Fruit fly (Drosophila melanogaster) whole organism, embryonic: ENCODE data around the gene CG7289.

Experiments
- Abd-B ChIP-seq: fragments of 200-800 bp; sonication (Bioruptor generic); optimal IDR thresholded peaks from 2 replicates; lab custom pipeline; 2018; ENCODE audit warnings: missing biosample characterization, mild to moderate bottlenecking, missing genetic modification characterization, moderate library complexity
- Bgb ChIP-seq: fragments of 200-800 bp; sonication (Bioruptor generic); IDR thresholded peaks from 2 replicates; pipeline ENCODE4 v1.3.6; 2022; ENCODE audit warnings: missing biosample characterization, missing genetic modification characterization; ENCODE audit not compliant: partially characterized antibody
- CG11560 ChIP-seq: fragments of 200-800 bp; sonication (Bioruptor generic); IDR thresholded peaks from 3 replicates; pipeline ENCODE4 v1.3.6; 2022; ENCODE audit warnings: missing biosample characterization, missing genetic modification characterization
- CG13287 ChIP-seq: fragments of 200-800 bp; sonication (Bioruptor generic); IDR thresholded peaks from 2 replicates; pipeline ENCODE4 v1.3.6; 2022; ENCODE audit warnings: missing biosample characterization, missing genetic modification characterization; ENCODE audit not compliant: partially characterized antibody
- CG13424 ChIP-seq: fragments of 200-800 bp; sonication (Bioruptor generic); optimal IDR thresholded peaks from 2 replicates; lab custom pipeline; 2019; ENCODE audit warnings: missing biosample characterization, mild to moderate bottlenecking, missing genetic modification characterization, moderate library complexity
- CG15514 ChIP-seq: fragments of 200-800 bp; sonication (Bioruptor generic); optimal IDR thresholded peaks from 3 replicates; lab custom pipeline; 2017; ENCODE audit warnings: missing biosample characterization, missing genetic modification characterization, mild to moderate bottlenecking, moderate library complexity, missing genetic modification reagents
- CG31224 ChIP-seq: fragments of 200-800 bp; sonication (Bioruptor generic); IDR thresholded peaks from 2 replicates; pipeline ENCODE4 v1.3.6; 2022; ENCODE audit warnings: missing biosample characterization, missing genetic modification characterization
- CG3726 ChIP-seq: fragments of 200-800 bp; sonication (Bioruptor generic); IDR thresholded peaks from 3 replicates; pipeline ENCODE4, ENCODE4 v1.3.6; 2022; ENCODE audit warnings: missing biosample characterization, missing genetic modification characterization
- CG3847 ChIP-seq: fragments of 200-800 bp; sonication (Bioruptor generic); IDR thresholded peaks from 2 replicates; pipeline ENCODE4 v1.3.6; 2022; ENCODE audit warnings: missing biosample characterization, missing genetic modification characterization
- CG42726 ChIP-seq: fragments of 200-800 bp; sonication (Bioruptor generic); IDR thresholded peaks from 2 replicates; pipeline ENCODE4 v1.3.6; 2022; ENCODE audit warnings: missing biosample characterization, missing genetic modification characterization; ENCODE audit not compliant: partially characterized antibody
- CG4404 ChIP-seq: fragments of 200-800 bp; sonication (Bioruptor generic); IDR thresholded peaks from 2 replicates; pipeline ENCODE4 v1.3.6; 2022; ENCODE audit warnings: missing biosample characterization, missing genetic modification characterization
- CG6791 ChIP-seq: fragments of 200-800 bp; sonication (Bioruptor generic); IDR thresholded peaks from 3 replicates; pipeline ENCODE4 v1.3.6; 2022; ENCODE audit warnings: missing biosample characterization, missing genetic modification characterization; ENCODE audit not compliant: partially characterized antibody
- CG6813 ChIP-seq: fragments of 200-800 bp; sonication (Bioruptor generic); optimal IDR thresholded peaks from 2 replicates; lab custom pipeline; 2017; ENCODE audit warnings: missing biosample characterization, missing genetic modification characterization, mild to moderate bottlenecking, moderate library complexity, missing genetic modification reagents
- CG7556 ChIP-seq: fragments of 200-800 bp; sonication (Bioruptor generic); optimal IDR thresholded peaks from 2 replicates; lab custom pipeline; 2017; ENCODE audit warnings: missing biosample characterization, mild to moderate bottlenecking, missing genetic modification characterization
- CG7963 ChIP-seq: fragments of 200-800 bp; sonication (Bioruptor generic); IDR thresholded peaks from 3 replicates; pipeline ENCODE4 v1.3.6; 2022; ENCODE audit warnings: missing biosample characterization, missing genetic modification characterization; ENCODE audit not compliant: partially characterized antibody
- CG8924 ChIP-seq: fragments of 200-800 bp; optimal IDR thresholded peaks from 3 replicates; lab custom pipeline; 2019; ENCODE audit warnings: missing biosample characterization, mild to moderate bottlenecking, missing genetic modification characterization, moderate library complexity
- CTCF ChIP-seq: fragments of 200-800 bp; sonication (Bioruptor generic); optimal IDR thresholded peaks from 2 replicates; lab custom pipeline; 2017; ENCODE audit warnings: missing biosample characterization, mild to moderate bottlenecking, missing genetic modification characterization, moderate library complexity
- D ChIP-seq, 2 experiments: fragments of 200-800 bp in 1 of 2; fragments of >200 bp in 1 of 2; sonication (Bioruptor generic) in 1 of 2; optimal IDR thresholded peaks; 2 replicates in 1 of 2; 3 replicates in 1 of 2; lab custom pipeline; 2017; ENCODE audit warnings: mild to moderate bottlenecking in 1 of 2, missing biosample characterization in 1 of 2, missing genetic modification characterization in 1 of 2, missing genetic modification reagents in 1 of 2
- Dip3 ChIP-seq: fragments of 200-800 bp; sonication (Bioruptor generic); optimal IDR thresholded peaks from 3 replicates; lab custom pipeline; 2016; ENCODE audit warnings: missing biosample characterization, missing genetic modification characterization
- Dll ChIP-seq: fragments of 200-800 bp; sonication (Bioruptor generic); IDR thresholded peaks from 4 replicates; pipeline ENCODE4 v1.3.6; 2022; ENCODE audit warnings: missing biosample characterization, missing genetic modification characterization; ENCODE audit not compliant: partially characterized antibody
- E2f1 ChIP-seq: fragments of 200-800 bp; sonication (Bioruptor generic); IDR thresholded peaks from 2 replicates; pipeline ENCODE4 v1.3.6; 2022; ENCODE audit warnings: missing biosample characterization, missing genetic modification characterization
- H15 ChIP-seq: fragments of 200-800 bp; sonication (Bioruptor generic); IDR thresholded peaks from 3 replicates; pipeline ENCODE4 v1.3.6; 2022; ENCODE audit warnings: missing biosample characterization, missing genetic modification characterization
- Hmx ChIP-seq: fragments of 200-800 bp; sonication (Bioruptor generic); optimal IDR thresholded peaks from 2 replicates; lab custom pipeline; 2016; ENCODE audit warnings: missing biosample characterization, missing genetic modification characterization
- Med ChIP-seq: fragments of 200-800 bp; sonication (Bioruptor generic); peaks from one replicate; lab custom pipeline; 2016; ENCODE audit warnings: missing biosample characterization, missing genetic modification characterization, mild to moderate bottlenecking, inconsistent platforms, moderate library complexity
- PHDP ChIP-seq: fragments of 200-800 bp; sonication (Bioruptor generic); optimal IDR thresholded peaks from 3 replicates; lab custom pipeline; 2018; ENCODE audit warnings: missing biosample characterization, mild to moderate bottlenecking, missing genetic modification characterization, moderate library complexity
- Rx ChIP-seq: fragments of 200-800 bp; sonication (Bioruptor generic); IDR thresholded peaks from 2 replicates; pipeline ENCODE4 v1.3.6; 2022; ENCODE audit warnings: missing biosample characterization, missing genetic modification characterization
- Scr ChIP-seq: fragments of 200-800 bp; sonication (Bioruptor generic); IDR thresholded peaks from 2 replicates; pipeline ENCODE4 v1.3.6; 2022; ENCODE audit warnings: missing biosample characterization, missing genetic modification characterization; ENCODE audit not compliant: partially characterized antibody
- abd-A ChIP-seq: fragments of 200-800 bp; sonication (Bioruptor generic); optimal IDR thresholded peaks from 3 replicates; lab custom pipeline; 2019; ENCODE audit warnings: missing biosample characterization, mild to moderate bottlenecking, missing genetic modification characterization, moderate library complexity
- crp ChIP-seq, 2 experiments: fragments of 200-800 bp; sonication (Bioruptor generic); optimal IDR thresholded peaks; 2 replicates in 1 of 2; 3 replicates in 1 of 2; lab custom pipeline; 2017; ENCODE audit warnings: missing biosample characterization in 2 of 2, missing genetic modification characterization in 2 of 2, mild to moderate bottlenecking in 1 of 2, moderate library complexity in 1 of 2
- gcm ChIP-seq: fragments of 200-800 bp; sonication (Bioruptor generic); optimal IDR thresholded peaks from 2 replicates; lab custom pipeline; 2019; ENCODE audit warnings: missing biosample characterization, mild to moderate bottlenecking, missing genetic modification characterization, moderate library complexity
- hb ChIP-seq: fragments of 200-800 bp; sonication (Bioruptor generic); IDR thresholded peaks from 3 replicates; pipeline ENCODE4 v1.3.6; 2022; ENCODE audit warnings: missing biosample characterization, missing genetic modification characterization; ENCODE audit not compliant: partially characterized antibody
- hth ChIP-seq: fragments of >200 bp; optimal IDR thresholded peaks from 2 replicates; lab custom pipeline; 2017; ENCODE audit warnings: inconsistent platforms
- lilli ChIP-seq: fragments of 200-800 bp; sonication (Bioruptor generic); optimal IDR thresholded peaks from 3 replicates; lab custom pipeline; 2016; ENCODE audit warnings: missing biosample characterization, missing genetic modification characterization
- mirr ChIP-seq: fragments of 200-800 bp; sonication (Bioruptor generic); optimal IDR thresholded peaks from 3 replicates; lab custom pipeline; 2018; ENCODE audit warnings: missing biosample characterization, mild to moderate bottlenecking, missing genetic modification characterization
- nmo ChIP-seq: fragments of 200-800 bp; sonication (Bioruptor generic); optimal IDR thresholded peaks from 2 replicates; lab custom pipeline; 2018; ENCODE audit warnings: missing biosample characterization, mild to moderate bottlenecking, missing genetic modification characterization, moderate library complexity
- org-1 ChIP-seq: fragments of 200-800 bp; sonication (Bioruptor generic); optimal IDR thresholded peaks from 2 replicates; lab custom pipeline; 2017; ENCODE audit warnings: missing biosample characterization, missing genetic modification characterization
- pita ChIP-seq: fragments of 200-800 bp; sonication (Bioruptor generic); optimal IDR thresholded peaks from 2 replicates; lab custom pipeline; 2017; ENCODE audit warnings: missing biosample characterization, mild to moderate bottlenecking, missing genetic modification characterization
- pzg ChIP-seq: fragments of 200-800 bp; sonication (Bioruptor generic); optimal IDR thresholded peaks from 3 replicates; lab custom pipeline; 2018; ENCODE audit warnings: missing biosample characterization, mild to moderate bottlenecking, missing genetic modification characterization, moderate library complexity
- ranshi ChIP-seq: fragments of 200-800 bp; sonication (Bioruptor generic); IDR thresholded peaks from 2 replicates; pipeline ENCODE4 v1.3.6; 2022; ENCODE audit warnings: missing biosample characterization, missing genetic modification characterization
- rib ChIP-seq: fragments of 200-800 bp; sonication (Bioruptor generic); IDR thresholded peaks from 2 replicates; pipeline ENCODE4 v1.3.6; 2022; ENCODE audit warnings: missing biosample characterization, missing genetic modification characterization
- shn ChIP-seq: fragments of 200-800 bp; sonication (Bioruptor generic); optimal IDR thresholded peaks from 3 replicates; lab custom pipeline; 2016; ENCODE audit warnings: missing biosample characterization, missing genetic modification characterization
- slp2 ChIP-seq: fragments of 200-800 bp; sonication (Bioruptor generic); optimal IDR thresholded peaks from 2 replicates; lab custom pipeline; 2016; ENCODE audit warnings: missing biosample characterization, missing genetic modification characterization
- sug ChIP-seq: fragments of 200-800 bp; optimal IDR thresholded peaks from 2 replicates; lab custom pipeline; 2019; ENCODE audit warnings: missing biosample characterization, mild to moderate bottlenecking, missing genetic modification characterization, moderate library complexity
- twi ChIP-seq: fragments of 200-800 bp; optimal IDR thresholded peaks from 2 replicates; lab custom pipeline; 2019; ENCODE audit warnings: missing biosample characterization, mild to moderate bottlenecking, missing genetic modification characterization, moderate library complexity
- unc-4 ChIP-seq: fragments of 200-800 bp; sonication (Bioruptor generic); IDR thresholded peaks from 2 replicates; pipeline ENCODE4 v1.3.6; 2022; ENCODE audit warnings: missing biosample characterization, missing genetic modification characterization; ENCODE audit not compliant: partially characterized antibody

Gene CG7289

DNA sequence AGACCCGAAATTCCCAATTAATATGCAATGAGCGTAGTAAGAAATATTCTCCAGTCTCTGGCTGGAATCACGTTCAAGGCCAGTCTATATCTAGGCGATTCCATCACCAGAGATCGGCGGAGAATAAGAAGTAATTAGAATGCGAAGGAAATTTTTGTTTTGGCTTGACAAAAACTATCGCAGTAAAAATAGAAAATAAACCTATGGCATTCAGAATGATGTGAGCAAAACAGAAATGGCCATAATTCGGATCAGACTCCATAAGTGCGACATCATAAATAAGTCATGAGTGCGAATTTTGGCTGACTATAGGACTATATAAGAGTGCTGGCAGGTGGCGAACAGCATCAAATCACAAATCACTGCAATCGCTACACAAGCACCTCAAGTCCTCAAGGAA, 26.1 kb downstream of the CG7289 start, which contains the start of gene Nplp4:
Gene Nplp4, plus strand, starts transcription at position 301 of the 400 bp plus-strand sequence.
- TF ChIP-seq hth, result no peak
- TF ChIP-seq CG13424, result no peak

DNA sequence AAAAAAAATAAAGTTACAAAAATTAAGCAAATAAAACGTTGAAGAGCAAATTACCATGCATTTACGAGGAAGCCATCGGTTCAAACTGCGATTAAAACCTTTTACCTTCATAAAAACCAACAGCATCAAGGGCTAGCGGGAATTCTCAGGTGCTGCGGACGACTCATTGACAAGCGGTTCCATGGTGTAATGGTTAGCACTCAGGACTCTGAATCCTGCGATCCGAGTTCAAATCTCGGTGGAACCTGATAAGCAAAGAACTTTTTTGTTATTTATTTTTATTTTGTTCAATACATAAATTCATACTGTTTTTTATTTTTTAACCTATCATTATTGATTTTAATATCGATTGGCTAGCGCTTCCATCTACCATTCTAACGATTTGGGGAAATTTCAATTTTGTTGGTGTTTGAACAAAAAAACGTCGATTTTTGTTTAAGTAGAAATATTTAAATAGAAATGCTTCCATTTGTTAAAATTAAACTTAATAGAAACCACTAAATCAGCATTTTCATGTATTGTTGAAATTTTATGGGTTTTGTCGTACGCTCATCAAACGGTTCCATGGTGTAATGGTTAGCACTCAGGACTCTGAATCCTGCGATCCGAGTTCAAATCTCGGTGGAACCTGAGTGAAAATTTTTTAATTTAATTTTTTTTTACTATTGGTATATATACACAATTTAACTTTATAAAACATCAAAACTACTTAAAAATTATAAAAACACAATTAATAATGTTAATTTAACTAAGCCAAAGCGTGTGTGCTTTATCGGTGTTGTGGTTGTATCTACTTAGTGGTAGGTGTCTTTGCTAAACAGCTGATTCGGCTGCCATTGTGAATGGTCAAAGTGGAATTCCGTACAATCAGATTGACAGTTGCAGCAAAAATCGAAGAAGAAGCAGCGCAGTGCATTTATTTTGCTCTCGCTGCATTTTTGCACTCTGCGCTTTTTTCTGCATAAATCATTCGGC, 27.2 kb downstream of the CG7289 start, which contains the start of gene CG4238:
Gene CG4238, plus strand, starts transcription at position 880 of the 975 bp plus-strand sequence.
- no peak for TF ChIP-seq CG11560 (tag; lab: Robert Waterston, UW)
- TF ChIP-seq CG13287, result no peak; the same call in 1 of the 2 replicates
- TF ChIP-seq Hmx (GFP tag; lab: Kevin White, UChicago), result no peak
- peak; percentile 49 for TF ChIP-seq CTCF (GFP tag; lab: Kevin White, UChicago)
- peak; percentile 80 for TF ChIP-seq pita (GFP tag; lab: Kevin White, UChicago)
- TF ChIP-seq E2f1 (GFP tag; lab: Robert Waterston, UW), result no peak
- TF ChIP-seq CG6791 (GFP tag; lab: Robert Waterston, UW), result peak; percentile 92
- TF ChIP-seq Dll (GFP tag; lab: Robert Waterston, UW), result peak; percentile 52; the same call in 1 of the 4 replicates
- no peak for TF ChIP-seq CG6813 (GFP tag; lab: Kevin White, UChicago)
- TF ChIP-seq nmo (GFP tag; lab: Kevin White, UChicago), result peak; percentile 22
- peak; percentile 22 for TF ChIP-seq sug
- TF ChIP-seq shn (GFP tag; lab: Kevin White, UChicago), result no peak
- TF ChIP-seq CG7963 (GFP tag; lab: Robert Waterston, UW), result peak; percentile 50
- no peak for TF ChIP-seq CG31224 (GFP tag; lab: Robert Waterston, UW)
- no peak for TF ChIP-seq twi (tag; lab: Kevin White, UChicago)
- no peak for TF ChIP-seq PHDP (tag; lab: Kevin White, UChicago)
- peak; percentile 99 to 100 for TF ChIP-seq crp (GFP tag; optimal IDR thresholded peaks at IDR 0.05; lab: Kevin White, UChicago)
- 0 out of 2 replicates have a peak, but pooled peaks have one; percentile 34 for TF ChIP-seq rib (GFP tag; lab: Robert Waterston, UW)
- TF ChIP-seq D (optimal IDR thresholded peaks at IDR 0.05; lab: Kevin White, UChicago), result no peak
- no peak for TF ChIP-seq D (GFP tag; optimal IDR thresholded peaks at IDR 0.05; lab: Kevin White, UChicago)
- TF ChIP-seq slp2 (GFP tag; lab: Kevin White, UChicago), result no peak
- no peak for TF ChIP-seq CG7556 (GFP tag; lab: Kevin White, UChicago)
- no peak for TF ChIP-seq gcm (GFP tag; lab: Kevin White, UChicago)
- TF ChIP-seq CG8924 (tag; lab: Kevin White, UChicago), result peak; percentile 16
- no peak for TF ChIP-seq CG4404 (GFP tag; lab: Robert Waterston, UW)
- TF ChIP-seq H15 (GFP tag; lab: Robert Waterston, UW), result no peak
- TF ChIP-seq CG15514, result peak; percentile 28
- no peak for TF ChIP-seq mirr (GFP tag; lab: Kevin White, UChicago)
- no peak for TF ChIP-seq Rx
- peak; percentile 69 for TF ChIP-seq Bgb
- TF ChIP-seq abd-A, result peak; percentile 30
- no peak for TF ChIP-seq CG3726 (GFP tag; lab: Robert Waterston, UW)
- TF ChIP-seq Abd-B (GFP tag; lab: Kevin White, UChicago), result peak; percentile 1
- no peak for TF ChIP-seq CG3847 (GFP tag; lab: Robert Waterston, UW)
- no peak for TF ChIP-seq org-1 (GFP tag; lab: Kevin White, UChicago)
- peak; percentile 39; the same call in 1 of the 2 replicates for TF ChIP-seq unc-4
- TF ChIP-seq CG42726 (GFP tag; lab: Robert Waterston, UW), result peak; percentile 88
- no peak for TF ChIP-seq lilli (GFP tag; lab: Kevin White, UChicago)
- no peak for TF ChIP-seq Dip3
- TF ChIP-seq pzg, result peak; percentile 48
- TF ChIP-seq Scr (GFP tag; lab: Robert Waterston, UW), result peak; percentile 68
- TF ChIP-seq hb (GFP tag; lab: Robert Waterston, UW), result 0 out of 3 replicates have a peak, but pooled peaks have one; percentile 57
- TF ChIP-seq ranshi (GFP tag; lab: Robert Waterston, UW), result no peak
- TF ChIP-seq Med (GFP tag; lab: Kevin White, UChicago), result peak; percentile 61
